Worm (Caenorhabditis elegans) whole organism, mixed stage, embryonic: ENCODE data around the gene exp-1.
A peak's percentile ranks its signal among the peaks of the same experiment; 100 is the strongest.

ENCODE experiments used
- M03D4.4 ChIP-seq: sonication (generic microtip); optimal IDR thresholded peaks from 2 replicates; lab custom pipeline; 2017; ENCODE audit warnings: mild to moderate bottlenecking, missing genetic modification characterization, missing compliant biosample characterization
- ceh-39 ChIP-seq: fragments of 150-350 bp; optimal IDR thresholded peaks from 2 replicates; lab custom pipeline; 2014; ENCODE audit warnings: missing biosample characterization, missing genetic modification characterization
- ceh-83 ChIP-seq: fragments of 200-800 bp; sonication (Bioruptor generic); optimal IDR thresholded peaks from 2 replicates; lab custom pipeline; 2018; ENCODE audit warnings: mild to moderate bottlenecking, missing genetic modification characterization, missing compliant biosample characterization
- ces-1 ChIP-seq: fragments of 150-350 bp; optimal IDR thresholded peaks from 2 replicates; lab custom pipeline; 2014; ENCODE audit warnings: missing biosample characterization, missing genetic modification reagents, missing genetic modification characterization
- cnd-1 ChIP-seq: fragments of 200-800 bp; sonication (Bioruptor generic); optimal IDR thresholded peaks from 2 replicates; lab custom pipeline; 2018; ENCODE audit warnings: mild to moderate bottlenecking, missing genetic modification characterization, missing compliant biosample characterization
- elt-1 ChIP-seq: sonication (generic microtip); optimal IDR thresholded peaks from 2 replicates; lab custom pipeline; 2017; ENCODE audit warnings: missing genetic modification characterization, mild to moderate bottlenecking, missing compliant biosample characterization, antibody characterized with exemption, moderate library complexity, borderline replicate concordance; ENCODE audit not compliant: insufficient read depth
- elt-3 ChIP-seq: fragments of 150-350 bp; optimal IDR thresholded peaks from 2 replicates; lab custom pipeline; 2014; ENCODE audit warnings: missing biosample characterization, missing genetic modification characterization
- flh-1 ChIP-seq: fragments of 200-800 bp; sonication (Bioruptor generic); optimal IDR thresholded peaks from 2 replicates; lab custom pipeline; 2018; ENCODE audit warnings: mild to moderate bottlenecking, missing genetic modification characterization, moderate library complexity, missing compliant biosample characterization
- ham-2 ChIP-seq: fragments of 200-800 bp; sonication (Bioruptor generic); optimal IDR thresholded peaks from 2 replicates; lab custom pipeline; 2018; ENCODE audit warnings: mild to moderate bottlenecking, missing genetic modification characterization, missing compliant biosample characterization
- hlh-1 ChIP-seq: fragments of 150-350 bp; optimal IDR thresholded peaks from 2 replicates; lab custom pipeline; 2014; ENCODE audit warnings: missing biosample characterization, missing genetic modification reagents, missing genetic modification characterization
- lin-32 ChIP-seq: fragments of 200-800 bp; sonication (Bioruptor generic); optimal IDR thresholded peaks from 2 replicates; lab custom pipeline; 2018; ENCODE audit warnings: mild to moderate bottlenecking, missing genetic modification characterization, missing compliant biosample characterization
- lsy-2 ChIP-seq: fragments of 150-350 bp; optimal IDR thresholded peaks from 2 replicates; lab custom pipeline; 2014; ENCODE audit warnings: missing biosample characterization, missing genetic modification characterization
- mab-5 ChIP-seq: fragments of 150-350 bp; optimal IDR thresholded peaks from 2 replicates; lab custom pipeline; 2014; ENCODE audit warnings: missing biosample characterization, missing genetic modification characterization
- mep-1 ChIP-seq: fragments of 150-350 bp; optimal IDR thresholded peaks from 2 replicates; lab custom pipeline; 2017; ENCODE audit warnings: missing biosample characterization, missing genetic modification reagents, missing genetic modification characterization, inconsistent platforms
- nhr-2 ChIP-seq: fragments of 150-350 bp; optimal IDR thresholded peaks from 2 replicates; lab custom pipeline; 2014; ENCODE audit warnings: missing biosample characterization, missing genetic modification characterization
- nhr-237 ChIP-seq: fragments of 150-350 bp; optimal IDR thresholded peaks from 2 replicates; lab custom pipeline; 2014; ENCODE audit warnings: missing biosample characterization, missing genetic modification characterization
- nhr-28 ChIP-seq: fragments of 150-350 bp; optimal IDR thresholded peaks from 2 replicates; lab custom pipeline; 2014; ENCODE audit warnings: missing biosample characterization, missing genetic modification characterization
- nhr-76 ChIP-seq: sonication (generic microtip); optimal IDR thresholded peaks from 2 replicates; lab custom pipeline; 2017; ENCODE audit warnings: missing biosample characterization, missing genetic modification characterization
- pha-4 ChIP-seq: fragments of 150-350 bp; optimal IDR thresholded peaks from 2 replicates; lab custom pipeline; 2018; ENCODE audit warnings: missing biosample characterization, missing genetic modification reagents, missing genetic modification characterization
- sem-2 ChIP-seq: fragments of 200-800 bp; sonication (Bioruptor generic); optimal IDR thresholded peaks from 2 replicates; lab custom pipeline; 2018; ENCODE audit warnings: mild to moderate bottlenecking, missing genetic modification characterization, missing compliant biosample characterization
- snpc-4 ChIP-seq: fragments of 150-350 bp; optimal IDR thresholded peaks from 2 replicates; lab custom pipeline; 2014; ENCODE audit warnings: missing biosample characterization, missing genetic modification characterization
- sptf-1 ChIP-seq: sonication (generic microtip); optimal IDR thresholded peaks from 2 replicates; lab custom pipeline; 2017; ENCODE audit warnings: mild to moderate bottlenecking, missing genetic modification characterization, moderate library complexity, missing compliant biosample characterization
- tbx-8 ChIP-seq: fragments of 200-800 bp; sonication (Bioruptor generic); optimal IDR thresholded peaks from 2 replicates; lab custom pipeline; 2018; ENCODE audit warnings: mild to moderate bottlenecking, missing genetic modification characterization, moderate library complexity, missing compliant biosample characterization
- unc-120 ChIP-seq: sonication (generic microtip); optimal IDR thresholded peaks from 2 replicates; lab custom pipeline; 2017; ENCODE audit warnings: missing genetic modification characterization, missing compliant biosample characterization; ENCODE audit not compliant: poor library complexity, severe bottlenecking
- unc-39 ChIP-seq: fragments of 150-350 bp; optimal IDR thresholded peaks from 2 replicates; lab custom pipeline; 2014; ENCODE audit warnings: missing biosample characterization, missing genetic modification characterization
- unc-62 ChIP-seq: fragments of 150-350 bp; optimal IDR thresholded peaks from 2 replicates; lab custom pipeline; 2014; ENCODE audit warnings: missing biosample characterization, missing genetic modification reagents, missing genetic modification characterization
- zip-8 ChIP-seq: fragments of 150-350 bp; optimal IDR thresholded peaks from 2 replicates; lab custom pipeline; 2014; ENCODE audit warnings: missing biosample characterization, missing genetic modification characterization

exp-1 gene

ce11 chrII:6196875-6197274 is 36.0 kb upstream of the exp-1 start, which contains the start of the genes rbmx-2 and C30B5.2:
TSS of gene rbmx-2 (minus strand) at chrII:6196948.
TSS of gene C30B5.2 (plus strand) at chrII:6197180.
- TF ChIP-seq ces-1 (GFP tag; lab: Kevin White, UChicago) (peak; percentile 78), lsy-2 (tag; lab: Kevin White, UChicago) (peak; percentile 90), unc-120 (tag; lab: Kevin White, UChicago) (peak; percentile 73), elt-3 (no peak), mep-1 (tag; lab: Kevin White, UChicago) (peak; percentile 53)
- TF ChIP-seq, all 35 proteins: peak for 4

ce11 chrII:6192484-6192883 is 31.6 kb upstream of the exp-1 start, which contains the start of gene cpb-2:
TSS of gene cpb-2 (plus strand) at chrII:6192784.
- no peak for TF ChIP-seq cnd-1 (tag; lab: Kevin White, UChicago)
- no peak for TF ChIP-seq unc-39 (tag; lab: Kevin White, UChicago)
- TF ChIP-seq mab-5 (tag; lab: Kevin White, UChicago), result no peak
- TF ChIP-seq pha-4 (tag; lab: Kevin White, UChicago), result no peak
- no peak for TF ChIP-seq unc-62 (GFP tag; lab: Kevin White, UChicago)
- no peak for TF ChIP-seq ceh-83 (GFP tag; lab: Kevin White, UChicago)
- no peak for TF ChIP-seq ham-2 (GFP tag; lab: Kevin White, UChicago)
- TF ChIP-seq mep-1 (tag; lab: Kevin White, UChicago), result no peak
- TF ChIP-seq flh-1 (GFP tag; lab: Kevin White, UChicago), result no peak
- TF ChIP-seq nhr-76 (tag; lab: Kevin White, UChicago), result no peak
- TF ChIP-seq elt-1 (tag; lab: Kevin White, UChicago), result no peak
- TF ChIP-seq sptf-1 (tag; lab: Kevin White, UChicago), result no peak
- TF ChIP-seq hlh-1, result no peak
- no peak for TF ChIP-seq nhr-2 (tag; lab: Kevin White, UChicago)

ce11 chrII:6191293-6191692 is 30.4 kb upstream of the exp-1 start, which contains the start of gene fkh-8:
TSS of gene fkh-8 (minus strand) at chrII:6191393.
- no peak for TF ChIP-seq nhr-28 (tag; lab: Kevin White, UChicago)
- TF ChIP-seq sptf-1 (tag; lab: Kevin White, UChicago), result no peak
- TF ChIP-seq ham-2 (GFP tag; lab: Kevin White, UChicago), result no peak
- no peak for TF ChIP-seq nhr-2 (tag; lab: Kevin White, UChicago)
- no peak for TF ChIP-seq elt-3
- no peak for TF ChIP-seq cnd-1 (tag; lab: Kevin White, UChicago)
- TF ChIP-seq ceh-83 (GFP tag; lab: Kevin White, UChicago), result no peak
- no peak for TF ChIP-seq mab-5 (tag; lab: Kevin White, UChicago)
- TF ChIP-seq unc-39 (tag; lab: Kevin White, UChicago), result no peak
- no peak for TF ChIP-seq sem-2 (GFP tag; lab: Kevin White, UChicago)
- no peak for TF ChIP-seq M03D4.4 (tag; lab: Kevin White, UChicago)
- no peak for TF ChIP-seq nhr-237 (tag; lab: Kevin White, UChicago)
- TF ChIP-seq zip-8 (tag; lab: Kevin White, UChicago), result no peak
- TF ChIP-seq snpc-4 (tag; lab: Kevin White, UChicago), result no peak
- no peak for TF ChIP-seq lsy-2 (tag; lab: Kevin White, UChicago)
- no peak for TF ChIP-seq unc-120 (tag; lab: Kevin White, UChicago)
- TF ChIP-seq tbx-8, result no peak
- no peak for TF ChIP-seq elt-1 (tag; lab: Kevin White, UChicago)
- no peak for TF ChIP-seq ceh-39 (tag; lab: Kevin White, UChicago)
- TF ChIP-seq pha-4 (tag; lab: Kevin White, UChicago), result no peak
- TF ChIP-seq, all 35 proteins: peak for 0

- no peak for TF ChIP-seq nhr-76 (tag; lab: Kevin White, UChicago)
- TF ChIP-seq ces-1 (GFP tag; lab: Kevin White, UChicago), result peak; percentile 95
- no peak for TF ChIP-seq flh-1 (GFP tag; lab: Kevin White, UChicago)
- TF ChIP-seq pha-4 (tag; lab: Kevin White, UChicago), result no peak
These were observed 29.9 kb upstream of the exp-1 start for ce11 chrII:6190770-6191169.

ce11 chrII:6181337-6181736 is 20.4 kb upstream of the exp-1 start:
- TF ChIP-seq hlh-1, result peak; percentile 62
- peak; percentile 16 for TF ChIP-seq ces-1 (GFP tag; lab: Kevin White, UChicago)
- TF ChIP-seq ceh-83 (GFP tag; lab: Kevin White, UChicago), result no peak
- no peak for TF ChIP-seq mab-5 (tag; lab: Kevin White, UChicago)
- no peak for TF ChIP-seq lin-32 (GFP tag; lab: Kevin White, UChicago)
- peak; percentile 56 for TF ChIP-seq unc-120 (tag; lab: Kevin White, UChicago)
- TF ChIP-seq zip-8 (tag; lab: Kevin White, UChicago), result no peak
- no peak for TF ChIP-seq sem-2 (GFP tag; lab: Kevin White, UChicago)
